Worm (Caenorhabditis elegans) whole organism, L2 larva: Measurements from ENCODE around the gene R09F10.1.

Experiments used
- C34F6.9 ChIP-seq: fragments of 150-350 bp; optimal IDR thresholded peaks from 2 replicates; lab custom pipeline; 2014; ENCODE audit warnings: missing biosample characterization, missing genetic modification characterization
- F13H6.1 ChIP-seq: sonication (generic microtip); optimal IDR thresholded peaks from 2 replicates; lab custom pipeline; 2016; ENCODE audit warnings: missing genetic modification characterization, missing compliant biosample characterization
- R02D3.7 ChIP-seq: fragments of 150-350 bp; optimal IDR thresholded peaks from 2 replicates; lab custom pipeline; 2014; ENCODE audit warnings: missing biosample characterization, missing genetic modification characterization
- Y55F3AM.14 ChIP-seq: fragments of 200-800 bp; sonication (Bioruptor generic); optimal IDR thresholded peaks from 2 replicates; lab custom pipeline; 2018; ENCODE audit warnings: mild to moderate bottlenecking, missing genetic modification characterization, missing compliant biosample characterization
- ZK546.5 ChIP-seq: sonication (generic microtip); optimal IDR thresholded peaks from 2 replicates; lab custom pipeline; 2017; ENCODE audit warnings: missing biosample characterization, missing genetic modification characterization
- aly-2 ChIP-seq: fragments of 150-350 bp; optimal IDR thresholded peaks from 2 replicates; lab custom pipeline; 2014; ENCODE audit warnings: missing biosample characterization, missing genetic modification characterization
- ama-1 ChIP-seq: fragments of 150-350 bp; optimal IDR thresholded peaks from 2 replicates; lab custom pipeline; 2018; ENCODE audit warnings: inconsistent platforms
- ceh-16 ChIP-seq: fragments of 150-350 bp; optimal IDR thresholded peaks from 2 replicates; lab custom pipeline; 2014; ENCODE audit warnings: missing biosample characterization, missing genetic modification characterization
- ceh-82 ChIP-seq: fragments of 150-350 bp; optimal IDR thresholded peaks from 2 replicates; lab custom pipeline; 2014; ENCODE audit warnings: missing biosample characterization, missing genetic modification characterization
- dmd-4 ChIP-seq: sonication (generic microtip); optimal IDR thresholded peaks from 2 replicates; lab custom pipeline; 2017; ENCODE audit warnings: missing biosample characterization, missing genetic modification characterization
- egl-27 ChIP-seq: sonication (generic microtip); optimal IDR thresholded peaks from 3 replicates; lab custom pipeline; 2017; ENCODE audit warnings: missing biosample characterization, missing genetic modification reagents, missing genetic modification characterization
- elt-1 ChIP-seq: fragments of 150-350 bp; optimal IDR thresholded peaks from 2 replicates; lab custom pipeline; 2014; ENCODE audit warnings: missing biosample characterization, missing genetic modification characterization
- elt-3 ChIP-seq: sonication (generic microtip); optimal IDR thresholded peaks from 2 replicates; lab custom pipeline; 2017; ENCODE audit warnings: missing biosample characterization, missing genetic modification characterization
- fos-1 ChIP-seq: fragments of 150-350 bp; optimal IDR thresholded peaks from 2 replicates; lab custom pipeline; 2014; ENCODE audit warnings: missing biosample characterization, missing genetic modification characterization
- lin-11 ChIP-seq: fragments of 150-350 bp; sonication (generic microtip); optimal IDR thresholded peaks from 2 replicates; lab custom pipeline; 2014; ENCODE audit warnings: missing biosample characterization, missing genetic modification characterization, inconsistent platforms, mixed read lengths
- lin-13 ChIP-seq: fragments of 150-350 bp; optimal IDR thresholded peaks from 2 replicates; lab custom pipeline; 2014; ENCODE audit warnings: missing biosample characterization, missing genetic modification reagents, missing genetic modification characterization
- lin-39 ChIP-seq: fragments of 150-350 bp; optimal IDR thresholded peaks from 2 replicates; lab custom pipeline; 2014; ENCODE audit warnings: missing biosample characterization, missing genetic modification reagents, missing genetic modification characterization
- lsy-2 ChIP-seq, 2 experiments: fragments of 150-350 bp in 1 of 2; sonication (generic microtip) in 1 of 2; optimal IDR thresholded peaks; 2 replicates each; lab custom pipeline; 2014 to 2017; ENCODE audit warnings: missing biosample characterization in 2 of 2, missing genetic modification characterization in 2 of 2
- mab-5 ChIP-seq: fragments of 150-350 bp; optimal IDR thresholded peaks from 2 replicates; lab custom pipeline; 2014; ENCODE audit warnings: missing biosample characterization, missing genetic modification characterization
- mbf-1 ChIP-seq: sonication (generic microtip); optimal IDR thresholded peaks from 2 replicates; lab custom pipeline; 2017; ENCODE audit warnings: missing biosample characterization, missing genetic modification characterization
- mdl-1 ChIP-seq, 2 experiments: fragments of 150-350 bp in 1 of 2; sonication (generic microtip) in 1 of 2; optimal IDR thresholded peaks; 2 replicates each; lab custom pipeline; 2017; ENCODE audit warnings: missing biosample characterization in 2 of 2, missing genetic modification characterization in 2 of 2
- nhr-10 ChIP-seq: sonication (generic microtip); optimal IDR thresholded peaks from 2 replicates; lab custom pipeline; 2017; ENCODE audit warnings: missing biosample characterization, missing genetic modification characterization
- nhr-11 ChIP-seq: fragments of 150-350 bp; optimal IDR thresholded peaks from 2 replicates; lab custom pipeline; 2014; ENCODE audit warnings: missing biosample characterization, missing genetic modification characterization
- nhr-129 ChIP-seq: fragments of 150-350 bp; optimal IDR thresholded peaks from 2 replicates; lab custom pipeline; 2014; ENCODE audit warnings: missing biosample characterization, missing genetic modification characterization
- nhr-21 ChIP-seq: fragments of 150-350 bp; optimal IDR thresholded peaks from 2 replicates; lab custom pipeline; 2014; ENCODE audit warnings: missing biosample characterization, missing genetic modification characterization
- nhr-23 ChIP-seq: fragments of 150-350 bp; optimal IDR thresholded peaks from 2 replicates; lab custom pipeline; 2014; ENCODE audit warnings: missing biosample characterization, missing genetic modification reagents, missing genetic modification characterization
- nhr-25 ChIP-seq: fragments of 150-350 bp; sonication (generic microtip); optimal IDR thresholded peaks from 3 replicates; lab custom pipeline; 2014; ENCODE audit warnings: missing biosample characterization, missing genetic modification characterization
- nhr-77 ChIP-seq: fragments of 150-350 bp; optimal IDR thresholded peaks from 2 replicates; lab custom pipeline; 2014; ENCODE audit warnings: missing biosample characterization, missing genetic modification characterization
- peb-1 ChIP-seq: fragments of 150-350 bp; optimal IDR thresholded peaks from 2 replicates; lab custom pipeline; 2014; ENCODE audit warnings: missing biosample characterization, missing genetic modification characterization
- sem-4 ChIP-seq: fragments of 150-350 bp; optimal IDR thresholded peaks from 2 replicates; lab custom pipeline; 2014; ENCODE audit warnings: missing biosample characterization, missing genetic modification reagents, missing genetic modification characterization
- skn-1 ChIP-seq: sonication (generic microtip); optimal IDR thresholded peaks from 2 replicates; lab custom pipeline; 2017; ENCODE audit warnings: missing biosample characterization, missing genetic modification characterization
- sma-3 ChIP-seq: sonication (generic microtip); optimal IDR thresholded peaks from 2 replicates; lab custom pipeline; 2016; ENCODE audit warnings: missing genetic modification reagents, missing genetic modification characterization, missing compliant biosample characterization
- sma-9 ChIP-seq, 2 experiments: fragments of 150-350 bp in 1 of 2; sonication (generic microtip) in 1 of 2; optimal IDR thresholded peaks; 2 replicates each; lab custom pipeline; 2014 to 2016; ENCODE audit warnings: missing genetic modification characterization in 2 of 2, mild to moderate bottlenecking in 1 of 2, missing biosample characterization in 1 of 2, missing compliant biosample characterization in 1 of 2, missing genetic modification reagents in 1 of 2, moderate library complexity in 1 of 2
- snpc-4 ChIP-seq: fragments of 150-350 bp; optimal IDR thresholded peaks from 2 replicates; lab custom pipeline; 2014; ENCODE audit warnings: missing biosample characterization, missing genetic modification characterization
- unc-39 ChIP-seq: fragments of 150-350 bp; optimal IDR thresholded peaks from 2 replicates; lab custom pipeline; 2014; ENCODE audit warnings: missing biosample characterization, missing genetic modification characterization
- unc-55 ChIP-seq: fragments of 150-350 bp; sonication (generic microtip); optimal IDR thresholded peaks from 3 replicates; lab custom pipeline; 2014; ENCODE audit warnings: missing biosample characterization, missing genetic modification reagents, missing genetic modification characterization
- unc-62 ChIP-seq: fragments of 150-350 bp; optimal IDR thresholded peaks from 2 replicates; lab custom pipeline; 2014; ENCODE audit warnings: missing biosample characterization, missing genetic modification reagents, missing genetic modification characterization
- ztf-1 ChIP-seq: fragments of 200-800 bp; sonication (Bioruptor generic); conservative IDR thresholded peaks from 2 replicates; pipeline ENCODE4 v1.3.6; 2022; ENCODE audit warnings: missing genetic modification characterization, missing compliant biosample characterization
- ztf-11 ChIP-seq: sonication (generic microtip); optimal IDR thresholded peaks from 2 replicates; lab custom pipeline; 2017; ENCODE audit warnings: missing biosample characterization, missing genetic modification characterization
- ztf-4 ChIP-seq: fragments of 150-350 bp; optimal IDR thresholded peaks from 2 replicates; lab custom pipeline; 2014; ENCODE audit warnings: missing biosample characterization, missing genetic modification characterization

Gene R09F10.1

ce11 chrX:8294586-8294985, 28.8 kb upstream of the R09F10.1 start, which contains the start of gene R09F10.3:
Gene R09F10.3 (plus strand): TSS chrX:8294625.
- TF ChIP-seq ztf-4 (tag; lab: Kevin White, UChicago) = no peak
- no peak for TF ChIP-seq peb-1 (tag; lab: Kevin White, UChicago)
- no peak for TF ChIP-seq aly-2
- no peak for TF ChIP-seq ceh-82 (tag; lab: Kevin White, UChicago)
- no peak for TF ChIP-seq elt-3 (tag; lab: Kevin White, UChicago)
- no peak for TF ChIP-seq skn-1 (tag; lab: Kevin White, UChicago)
- no peak for TF ChIP-seq ama-1 (lab: Kevin White, UChicago)
- no peak for TF ChIP-seq fos-1 (tag; lab: Kevin White, UChicago)
- no peak for TF ChIP-seq dmd-4 (tag; lab: Kevin White, UChicago)
- TF ChIP-seq egl-27 (tag; lab: Kevin White, UChicago) = no peak
- TF ChIP-seq lin-13 = no peak
- TF ChIP-seq Y55F3AM.14 (GFP tag; lab: Kevin White, UChicago) = no peak
- TF ChIP-seq R02D3.7 (tag; lab: Kevin White, UChicago) = no peak
- TF ChIP-seq mab-5 (tag; lab: Kevin White, UChicago) = no peak
- TF ChIP-seq F13H6.1 (tag; lab: Kevin White, UChicago) = no peak
- TF ChIP-seq nhr-25 (tag; lab: Kevin White, UChicago) = no peak
- no peak for TF ChIP-seq unc-39 (tag; lab: Kevin White, UChicago)

ce11 chrX:8297333-8297732, 26.1 kb upstream of the R09F10.1 start:
- TF ChIP-seq nhr-10 (tag; lab: Kevin White, UChicago) = no peak
- no peak for TF ChIP-seq elt-1 (tag; lab: Kevin White, UChicago)
- TF ChIP-seq unc-39 (tag; lab: Kevin White, UChicago) = no peak
- no peak for TF ChIP-seq nhr-129 (tag; lab: Kevin White, UChicago)
- TF ChIP-seq sma-9 (GFP tag; optimal IDR thresholded peaks at IDR 0.05; lab: Kevin White, UChicago) = no peak
- no peak for TF ChIP-seq sma-9 (tag; optimal IDR thresholded peaks at IDR 0.05; lab: Kevin White, UChicago)
- TF ChIP-seq ztf-11 (tag; lab: Kevin White, UChicago) = no peak
- no peak for TF ChIP-seq nhr-11
- no peak for TF ChIP-seq ceh-82 (tag; lab: Kevin White, UChicago)
- no peak for TF ChIP-seq egl-27 (tag; lab: Kevin White, UChicago)
- no peak for TF ChIP-seq sma-3
- TF ChIP-seq nhr-21 (tag; lab: Kevin White, UChicago) = no peak
- TF ChIP-seq C34F6.9 (tag; lab: Kevin White, UChicago) = no peak
- TF ChIP-seq sem-4 (tag; lab: Kevin White, UChicago) = no peak
- TF ChIP-seq lin-39 (tag; lab: Kevin White, UChicago) = no peak
- no peak for TF ChIP-seq lin-13
- TF ChIP-seq ceh-16 = no peak
- TF ChIP-seq lin-11 (tag; lab: Kevin White, UChicago) = no peak
- TF ChIP-seq mdl-1 (tag; optimal IDR thresholded peaks at IDR 0.05; lab: Kevin White, UChicago) = no peak
- TF ChIP-seq skn-1 (tag; lab: Kevin White, UChicago) = no peak
- TF ChIP-seq, all 48 proteins: peak for 0

ce11 chrX:8299554-8299953, 23.8 kb upstream of the R09F10.1 start, which contains the start of gene ced-13:
Gene ced-13 (minus strand): TSS chrX:8299654.
- TF ChIP-seq nhr-23 (tag; lab: Kevin White, UChicago) (no peak), snpc-4 (tag; lab: Kevin White, UChicago) (no peak), fos-1 (tag; lab: Kevin White, UChicago) (no peak), ceh-82 (tag; lab: Kevin White, UChicago) (no peak), mbf-1 (tag; lab: Kevin White, UChicago) (no peak), mdl-1 (tag; optimal IDR thresholded peaks at IDR 0.05; lab: Kevin White, UChicago) (no peak), C34F6.9 (tag; lab: Kevin White, UChicago) (no peak), nhr-11 (no peak), ztf-1 (GFP tag; lab: Robert Waterston, UW) (no peak), nhr-25 (tag; lab: Kevin White, UChicago) (no peak), F13H6.1 (tag; lab: Kevin White, UChicago) (no peak), skn-1 (tag; lab: Kevin White, UChicago) (no peak), unc-62 (no peak), nhr-77 (tag; lab: Kevin White, UChicago) (no peak)

- TF ChIP-seq ZK546.5 (tag; lab: Kevin White, UChicago) (no peak), nhr-129 (tag; lab: Kevin White, UChicago) (no peak), lsy-2 (tag; optimal IDR thresholded peaks at IDR 0.05; lab: Kevin White, UChicago) (no peak), peb-1 (tag; lab: Kevin White, UChicago) (no peak), unc-62 (no peak), unc-55 (GFP tag; lab: Kevin White, UChicago) (no peak)
These were observed 21.1 kb upstream of the R09F10.1 start, which contains the start of gene inx-5 for ce11 chrX:8302299-8302698. Gene inx-5 (minus strand): TSS chrX:8302399.
